Fruit fly (Drosophila melanogaster) whole organism, wandering third instar larva: Measurements from ENCODE around the gene CG12288.

Experiments
- Abd-B ChIP-seq: fragments of >200 bp; optimal IDR thresholded peaks from 2 replicates; lab custom pipeline; 2017; ENCODE audit warnings: missing biosample characterization, missing genetic modification characterization
- GATAd ChIP-seq: sonication (Bioruptor generic); optimal IDR thresholded peaks from 2 replicates; lab custom pipeline; 2016; ENCODE audit warnings: missing biosample characterization, missing genetic modification characterization
- Mio ChIP-seq: sonication (Bioruptor generic); optimal IDR thresholded peaks from 2 replicates; lab custom pipeline; 2016; ENCODE audit warnings: missing biosample characterization, missing genetic modification characterization
- Vsx2 ChIP-seq: fragments of 200-300, 225-300 bp; sonication (Bioruptor generic); optimal IDR thresholded peaks from 2 replicates; lab custom pipeline; 2018; ENCODE audit warnings: missing biosample characterization, missing genetic modification characterization; ENCODE audit not compliant: partially characterized antibody
- fru ChIP-seq: fragments of 200-800 bp; sonication (Bioruptor generic); optimal IDR thresholded peaks from 3 replicates; lab custom pipeline; 2016; ENCODE audit warnings: missing biosample characterization, mild to moderate bottlenecking, missing genetic modification characterization
- pan ChIP-seq: fragments of >200 bp; optimal IDR thresholded peaks from 2 replicates; lab custom pipeline; 2017
- psq ChIP-seq: fragments of 200-800 bp; sonication (Bioruptor generic); optimal IDR thresholded peaks from 3 replicates; lab custom pipeline; 2017; ENCODE audit warnings: missing biosample characterization, mild to moderate bottlenecking, missing genetic modification characterization, moderate library complexity
- sage ChIP-seq: fragments of 200-800 bp; sonication (Bioruptor generic); optimal IDR thresholded peaks from 2 replicates; lab custom pipeline; 2016; ENCODE audit warnings: missing biosample characterization, mild to moderate bottlenecking, missing genetic modification characterization
- woc ChIP-seq: sonication (Bioruptor generic); optimal IDR thresholded peaks from 2 replicates; lab custom pipeline; 2016; ENCODE audit warnings: missing biosample characterization, mild to moderate bottlenecking, missing genetic modification characterization

dm6 chr2L:16884702-16885101 lies 17.3 kb downstream of the CG12288 start:
- no peak for TF ChIP-seq psq (GFP tag; lab: Kevin White, UChicago)
- TF ChIP-seq fru: no peak
- no peak for TF ChIP-seq sage
- no peak for TF ChIP-seq pan (lab: Kevin White, UChicago)
- no peak for TF ChIP-seq woc (GFP tag; lab: Kevin White, UChicago)
- TF ChIP-seq GATAd (GFP tag; lab: Kevin White, UChicago): no peak
- TF ChIP-seq Abd-B: no peak
- no peak for TF ChIP-seq Mio (GFP tag; lab: Kevin White, UChicago)
- TF ChIP-seq Vsx2: no peak
